Worm (Caenorhabditis elegans) whole organism, young adult: Measurements from ENCODE around the gene irld-65.

ENCODE experiments used
- F33H1.4 ChIP-seq: fragments of 200-800 bp; sonication (Bioruptor generic); IDR thresholded peaks from 2 replicates; pipeline ENCODE4 v1.3.6; 2022; ENCODE audit warnings: missing genetic modification reagents, missing genetic modification characterization, missing compliant biosample characterization
- K11D2.4 ChIP-seq: fragments of 200-800 bp; sonication (Bioruptor generic); IDR thresholded peaks from 2 replicates; pipeline ENCODE4 v1.3.6; 2022; ENCODE audit warnings: missing genetic modification reagents, missing genetic modification characterization, missing compliant biosample characterization
- Y67H2A.10 ChIP-seq: fragments of 200-800 bp; sonication (Bioruptor generic); conservative IDR thresholded peaks from 2 replicates; pipeline ENCODE4 v1.3.6; 2022; ENCODE audit warnings: missing genetic modification reagents, missing genetic modification characterization, missing compliant biosample characterization
- Y79H2A.3 ChIP-seq: fragments of 200-800 bp; sonication (Bioruptor generic); conservative IDR thresholded peaks from 2 replicates; pipeline ENCODE4 v1.3.6; 2022; ENCODE audit warnings: missing genetic modification reagents, missing genetic modification characterization, missing compliant biosample characterization
- ZK185.1 ChIP-seq: sonication (generic microtip); optimal IDR thresholded peaks from 2 replicates; lab custom pipeline; 2016; ENCODE audit warnings: mild to moderate bottlenecking, missing genetic modification characterization, missing compliant biosample characterization; ENCODE audit not compliant: poor library complexity, severe bottlenecking
- ccch-3 ChIP-seq: fragments of 200-800 bp; sonication (Bioruptor generic); optimal IDR thresholded peaks from 2 replicates; lab custom pipeline; 2018; ENCODE audit warnings: mild to moderate bottlenecking, missing genetic modification characterization, missing compliant biosample characterization
- cebp-2 ChIP-seq: fragments of 200-800 bp; sonication (Bioruptor generic); IDR thresholded peaks from 2 replicates; pipeline ENCODE4 v1.3.6; 2022; ENCODE audit warnings: missing genetic modification characterization, missing compliant biosample characterization
- ets-4 ChIP-seq: fragments of 200-800 bp; sonication (Bioruptor generic); optimal IDR thresholded peaks from 2 replicates; lab custom pipeline; 2018; ENCODE audit warnings: mild to moderate bottlenecking, missing genetic modification characterization, missing compliant biosample characterization
- hlh-26 ChIP-seq: fragments of 200-800 bp; sonication (Bioruptor generic); conservative IDR thresholded peaks from 2 replicates; pipeline ENCODE4 v1.3.6; 2022; ENCODE audit warnings: missing genetic modification reagents, missing genetic modification characterization, missing compliant biosample characterization
- hrde-1 ChIP-seq: sonication (generic microtip); optimal IDR thresholded peaks from 2 replicates; lab custom pipeline; 2016; ENCODE audit warnings: missing genetic modification characterization, mild to moderate bottlenecking, missing compliant biosample characterization, moderate library complexity, missing genotype, missing genetic modification reagents, borderline replicate concordance
- let-526 ChIP-seq: fragments of 200-800 bp; sonication (Bioruptor generic); IDR thresholded peaks from 2 replicates; pipeline ENCODE4 v1.3.6; 2022; ENCODE audit warnings: missing genetic modification reagents, missing genetic modification characterization, missing compliant biosample characterization
- lir-1 ChIP-seq: fragments of 200-800 bp; sonication (Bioruptor generic); conservative IDR thresholded peaks from 2 replicates; pipeline ENCODE4 v1.3.6; 2022; ENCODE audit warnings: missing genetic modification reagents, missing genetic modification characterization, missing compliant biosample characterization
- madf-6 ChIP-seq: fragments of 200-800 bp; sonication (Bioruptor generic); IDR thresholded peaks from 2 replicates; pipeline ENCODE4 v1.3.6; 2022; ENCODE audit warnings: missing genetic modification reagents, missing genetic modification characterization, missing compliant biosample characterization
- nhr-90 ChIP-seq: sonication (generic microtip); optimal IDR thresholded peaks from 2 replicates; lab custom pipeline; 2016; ENCODE audit warnings: missing genotype, mild to moderate bottlenecking, missing genetic modification characterization, missing compliant biosample characterization
- repo-1 ChIP-seq: sonication (generic microtip); optimal IDR thresholded peaks from 2 replicates; lab custom pipeline; 2017; ENCODE audit warnings: mild to moderate bottlenecking, missing genetic modification characterization, missing compliant biosample characterization
- tlf-1 ChIP-seq: fragments of 200-800 bp; sonication (Bioruptor generic); optimal IDR thresholded peaks from 2 replicates; lab custom pipeline; 2018; ENCODE audit warnings: mild to moderate bottlenecking, missing genetic modification characterization, missing compliant biosample characterization

irld-65 gene

ce11 chrII:2884810-2885209, 52.9 kb downstream of the irld-65 start, which contains the start of gene pigw-1:
Gene pigw-1, minus strand, starts transcription at chrII:2884910.
- no peak for TF ChIP-seq repo-1 (tag; lab: Kevin White, UChicago)
- no peak for TF ChIP-seq ets-4 (GFP tag; lab: Kevin White, UChicago)
- no peak for TF ChIP-seq ZK185.1 (tag; lab: Kevin White, UChicago)
- TF ChIP-seq let-526 (GFP tag; lab: Robert Waterston, UW) = no peak
- TF ChIP-seq ccch-3 = no peak
- no peak for TF ChIP-seq nhr-90 (tag; lab: Kevin White, UChicago)
- TF ChIP-seq hlh-26 (GFP tag; lab: Robert Waterston, UW) = no peak
- TF ChIP-seq madf-6 = no peak
- no peak for TF ChIP-seq tlf-1 (GFP tag; lab: Kevin White, UChicago)
- TF ChIP-seq K11D2.4 (GFP tag; lab: Robert Waterston, UW) = no peak
- TF ChIP-seq Y67H2A.10 = no peak
- no peak for TF ChIP-seq Y79H2A.3
- TF ChIP-seq lir-1 (GFP tag; lab: Robert Waterston, UW) = no peak
- TF ChIP-seq hrde-1 (tag; lab: Kevin White, UChicago) = no peak
- TF ChIP-seq F33H1.4 = no peak
- TF ChIP-seq cebp-2 (GFP tag; lab: Robert Waterston, UW) = no peak
- TF ChIP-seq, all 124 proteins: peak for 0
